Fruit fly (Drosophila melanogaster) whole organism, embryonic: ENCODE data around the gene CG15602.

Experiments used
- Antp ChIP-seq: fragments of 200-800 bp; sonication (Bioruptor generic); optimal IDR thresholded peaks from 3 replicates; lab custom pipeline; 2016; ENCODE audit warnings: missing biosample characterization, missing genetic modification characterization
- CG11093 ChIP-seq: fragments of 200-800 bp; sonication (Bioruptor generic); IDR thresholded peaks from 3 replicates; pipeline ENCODE4 v1.3.6; 2022; ENCODE audit warnings: missing biosample characterization, missing genetic modification characterization
- CG11695 ChIP-seq: fragments of 200-800 bp; sonication (Bioruptor generic); IDR thresholded peaks from 3 replicates; pipeline ENCODE4 v1.3.6; 2022; ENCODE audit warnings: missing biosample characterization, missing genetic modification characterization
- CG12236 ChIP-seq: fragments of 200-800 bp; sonication (Bioruptor generic); optimal IDR thresholded peaks from 2 replicates; lab custom pipeline; 2016; ENCODE audit warnings: missing biosample characterization, missing genetic modification characterization
- CG12769 ChIP-seq: fragments of 200-800 bp; sonication (Bioruptor generic); optimal IDR thresholded peaks from 2 replicates; lab custom pipeline; 2019; ENCODE audit warnings: missing biosample characterization, mild to moderate bottlenecking, missing genetic modification characterization, moderate library complexity
- CG14710 ChIP-seq: fragments of 200-800 bp; sonication (Bioruptor generic); optimal IDR thresholded peaks from 3 replicates; lab custom pipeline; 2019; ENCODE audit warnings: missing biosample characterization, mild to moderate bottlenecking, missing genetic modification characterization, moderate library complexity
- CG16815 ChIP-seq: fragments of 200-800 bp; sonication (Bioruptor generic); optimal IDR thresholded peaks from 3 replicates; lab custom pipeline; 2017; ENCODE audit warnings: missing biosample characterization, mild to moderate bottlenecking, missing genetic modification characterization
- CG18262 ChIP-seq: fragments of 200-800 bp; optimal IDR thresholded peaks from 3 replicates; lab custom pipeline; 2019; ENCODE audit warnings: missing biosample characterization, mild to moderate bottlenecking, missing genetic modification characterization, moderate library complexity
- CG18619 ChIP-seq: fragments of 200-800 bp; sonication (Bioruptor generic); optimal IDR thresholded peaks from 3 replicates; lab custom pipeline; 2017; ENCODE audit warnings: missing biosample characterization, mild to moderate bottlenecking, missing genetic modification characterization
- CG18764 ChIP-seq: fragments of 200-800 bp; sonication (Bioruptor generic); optimal IDR thresholded peaks from 3 replicates; lab custom pipeline; 2016; ENCODE audit warnings: missing biosample characterization, missing genetic modification characterization
- CG2120 ChIP-seq: fragments of 200-800 bp; sonication (Bioruptor generic); optimal IDR thresholded peaks from 3 replicates; lab custom pipeline; 2016; ENCODE audit warnings: missing biosample characterization, missing genetic modification characterization
- CG31388 ChIP-seq: fragments of 200-800 bp; sonication (Bioruptor generic); optimal IDR thresholded peaks from 2 replicates; lab custom pipeline; 2016; ENCODE audit warnings: missing biosample characterization, missing genetic modification characterization
- CG34224 ChIP-seq: fragments of 200-800 bp; sonication (Bioruptor generic); IDR thresholded peaks from 3 replicates; pipeline ENCODE4 v1.3.6; 2022; ENCODE audit warnings: missing biosample characterization, missing genetic modification characterization; ENCODE audit not compliant: partially characterized antibody
- CG5953 ChIP-seq: fragments of 200-800 bp; sonication (Bioruptor generic); IDR thresholded peaks from 2 replicates; pipeline ENCODE4 v1.3.6; 2022; ENCODE audit warnings: missing biosample characterization, missing genetic modification characterization
- CG6689 ChIP-seq: fragments of 200-800 bp; sonication (Bioruptor generic); IDR thresholded peaks from 2 replicates; pipeline ENCODE4 v1.3.6; 2022; ENCODE audit warnings: missing biosample characterization, missing genetic modification characterization
- CG6854 ChIP-seq: fragments of 200-800 bp; sonication (Bioruptor generic); optimal IDR thresholded peaks from 3 replicates; lab custom pipeline; 2017; ENCODE audit warnings: missing biosample characterization, mild to moderate bottlenecking, missing genetic modification characterization
- CG8089 ChIP-seq: fragments of 200-800 bp; sonication (Bioruptor generic); optimal IDR thresholded peaks from 3 replicates; lab custom pipeline; 2016; ENCODE audit warnings: missing biosample characterization, missing genetic modification characterization
- CG8290 ChIP-seq, 3 experiments: fragments of 200-800 bp; sonication (Bioruptor generic); optimal IDR thresholded peaks; 2 replicates each; lab custom pipeline; 2016 to 2019; ENCODE audit warnings: missing biosample characterization in 3 of 3, missing genetic modification characterization in 3 of 3, mild to moderate bottlenecking in 2 of 3, moderate library complexity in 1 of 3
- CG8359 ChIP-seq: fragments of 200-800 bp; sonication (Bioruptor generic); optimal IDR thresholded peaks from 2 replicates; lab custom pipeline; 2017; ENCODE audit warnings: missing biosample characterization, mild to moderate bottlenecking, missing genetic modification characterization, borderline replicate concordance
- CG9215 ChIP-seq: fragments of 200-800 bp; sonication (Bioruptor generic); IDR thresholded peaks from 2 replicates; pipeline ENCODE4 v1.3.6; 2022; ENCODE audit warnings: missing biosample characterization, missing genetic modification characterization
- CG9727 ChIP-seq: fragments of 200-800 bp; sonication (Bioruptor generic); optimal IDR thresholded peaks from 3 replicates; lab custom pipeline; 2017; ENCODE audit warnings: missing biosample characterization, mild to moderate bottlenecking, missing genetic modification characterization
- CoRest ChIP-seq: fragments of 200-800 bp; sonication (Bioruptor generic); optimal IDR thresholded peaks from 3 replicates; lab custom pipeline; 2018; ENCODE audit warnings: missing biosample characterization, mild to moderate bottlenecking, missing genetic modification characterization, moderate library complexity
- D19A ChIP-seq: fragments of 200-800 bp; optimal IDR thresholded peaks from 3 replicates; lab custom pipeline; 2019; ENCODE audit warnings: missing biosample characterization, mild to moderate bottlenecking, missing genetic modification characterization, moderate library complexity
- Hr51 ChIP-seq, 2 experiments: fragments of 200-800 bp; sonication (Bioruptor generic); optimal IDR thresholded peaks; 2 replicates in 1 of 2; 3 replicates in 1 of 2; lab custom pipeline; 2016 to 2018; ENCODE audit warnings: missing biosample characterization in 2 of 2, missing genetic modification characterization in 2 of 2, mild to moderate bottlenecking in 1 of 2, moderate library complexity in 1 of 2
- Opbp ChIP-seq: fragments of 200-800 bp; sonication (Bioruptor generic); IDR thresholded peaks from 3 replicates; pipeline ENCODE4 v1.3.6; 2022; ENCODE audit warnings: missing biosample characterization, missing genetic modification characterization; ENCODE audit not compliant: partially characterized antibody
- Ravus ChIP-seq: fragments of 200-800 bp; sonication (Bioruptor generic); IDR thresholded peaks from 2 replicates; pipeline ENCODE4 v1.3.6; 2022; ENCODE audit warnings: missing biosample characterization, missing genetic modification characterization
- TFAM ChIP-seq: fragments of 200-800 bp; sonication (Bioruptor generic); optimal IDR thresholded peaks from 2 replicates; lab custom pipeline; 2017; ENCODE audit warnings: missing biosample characterization, missing genetic modification characterization, inconsistent platforms
- Xbp1 ChIP-seq: fragments of 200-800 bp; sonication (Bioruptor generic); optimal IDR thresholded peaks from 3 replicates; lab custom pipeline; 2016; ENCODE audit warnings: missing biosample characterization, mild to moderate bottlenecking, missing genetic modification characterization
- az2 ChIP-seq: fragments of 200-800 bp; sonication (Bioruptor generic); optimal IDR thresholded peaks from 3 replicates; lab custom pipeline; 2016; ENCODE audit warnings: missing biosample characterization, missing genetic modification characterization
- bbx ChIP-seq: fragments of 200-800 bp; sonication (Bioruptor generic); IDR thresholded peaks from 2 replicates; pipeline ENCODE4 v1.3.6; 2022; ENCODE audit warnings: missing biosample characterization, missing genetic modification characterization; ENCODE audit not compliant: partially characterized antibody
- bcd ChIP-seq: fragments of 200-800 bp; sonication (Bioruptor generic); optimal IDR thresholded peaks from 2 replicates; lab custom pipeline; 2017; ENCODE audit warnings: missing biosample characterization, mild to moderate bottlenecking, missing genetic modification characterization
- ci ChIP-seq: fragments of 200-800 bp; sonication (Bioruptor generic); IDR thresholded peaks from 3 replicates; pipeline ENCODE4 v1.3.6; 2022; ENCODE audit warnings: missing biosample characterization, missing genetic modification characterization
- crp ChIP-seq, 2 experiments: fragments of 200-800 bp; sonication (Bioruptor generic); optimal IDR thresholded peaks; 2 replicates in 1 of 2; 3 replicates in 1 of 2; lab custom pipeline; 2017; ENCODE audit warnings: missing biosample characterization in 2 of 2, missing genetic modification characterization in 2 of 2, mild to moderate bottlenecking in 1 of 2, moderate library complexity in 1 of 2
- dm ChIP-seq: fragments of 200-800 bp; sonication (Bioruptor generic); optimal IDR thresholded peaks from 3 replicates; lab custom pipeline; 2016; ENCODE audit warnings: missing biosample characterization, missing genetic modification characterization
- fd64A ChIP-seq: fragments of 200-800 bp; sonication (Bioruptor generic); optimal IDR thresholded peaks from 3 replicates; lab custom pipeline; 2018; ENCODE audit warnings: missing biosample characterization, mild to moderate bottlenecking, missing genetic modification characterization
- her ChIP-seq: fragments of 200-800 bp; sonication (Bioruptor generic); optimal IDR thresholded peaks from 2 replicates; lab custom pipeline; 2016; ENCODE audit warnings: missing biosample characterization, missing genetic modification characterization
- hkb ChIP-seq, 2 experiments: fragments of 200-800 bp in 1 of 2; fragments of >200 bp in 1 of 2; sonication (Bioruptor generic) in 1 of 2; IDR thresholded peaks in 1 of 2; optimal IDR thresholded peaks in 1 of 2; 2 replicates each; pipeline versions ENCODE4 v1.3.6 to Lab custom; 2017 to 2022; ENCODE audit warnings: missing biosample characterization in 1 of 2, missing genetic modification characterization in 1 of 2
- lov ChIP-seq, 2 experiments: fragments of 200-800 bp in 1 of 2; fragments of >200 bp in 1 of 2; sonication (Bioruptor generic) in 1 of 2; IDR thresholded peaks in 1 of 2; optimal IDR thresholded peaks in 1 of 2; 2 replicates in 1 of 2; 3 replicates in 1 of 2; pipeline versions ENCODE4 v1.3.6 to Lab custom; 2017 to 2022; ENCODE audit warnings: missing biosample characterization in 1 of 2, missing genetic modification characterization in 1 of 2
- mirr ChIP-seq: fragments of 200-800 bp; sonication (Bioruptor generic); optimal IDR thresholded peaks from 3 replicates; lab custom pipeline; 2018; ENCODE audit warnings: missing biosample characterization, mild to moderate bottlenecking, missing genetic modification characterization
- otp ChIP-seq: fragments of 200-800 bp; sonication (Bioruptor generic); IDR thresholded peaks from 3 replicates; pipeline ENCODE4, ENCODE4 v1.3.6; 2022; ENCODE audit warnings: missing biosample characterization, missing genetic modification characterization
- pita ChIP-seq: fragments of 200-800 bp; sonication (Bioruptor generic); optimal IDR thresholded peaks from 2 replicates; lab custom pipeline; 2017; ENCODE audit warnings: missing biosample characterization, mild to moderate bottlenecking, missing genetic modification characterization
- prd ChIP-seq, 3 experiments: fragments of >200 bp in 2 of 3; fragments of 200-800 bp in 1 of 3; sonication (Bioruptor generic) in 1 of 3; optimal IDR thresholded peaks in 2 of 3; IDR thresholded peaks in 1 of 3; 2 replicates in 2 of 3; 3 replicates in 1 of 3; pipeline versions ENCODE4 v1.3.6 to Lab custom; 2017 to 2022; ENCODE audit warnings: missing biosample characterization in 1 of 3, missing genetic modification characterization in 1 of 3
- pros ChIP-seq: fragments of 200-800 bp; sonication (Bioruptor generic); optimal IDR thresholded peaks from 3 replicates; lab custom pipeline; 2019; ENCODE audit warnings: missing biosample characterization, mild to moderate bottlenecking, missing genetic modification characterization, moderate library complexity
- pzg ChIP-seq: fragments of 200-800 bp; sonication (Bioruptor generic); optimal IDR thresholded peaks from 3 replicates; lab custom pipeline; 2018; ENCODE audit warnings: missing biosample characterization, mild to moderate bottlenecking, missing genetic modification characterization, moderate library complexity
- stc ChIP-seq: fragments of 200-800 bp; sonication (Bioruptor generic); IDR thresholded peaks from 2 replicates; pipeline ENCODE4 v1.3.6; 2022; ENCODE audit warnings: missing biosample characterization, missing genetic modification characterization
- trem ChIP-seq: fragments of 200-800 bp; optimal IDR thresholded peaks from 3 replicates; lab custom pipeline; 2019; ENCODE audit warnings: missing biosample characterization, mild to moderate bottlenecking, missing genetic modification characterization, moderate library complexity
- zfh2 ChIP-seq: fragments of 200-800 bp; sonication (Bioruptor generic); optimal IDR thresholded peaks from 2 replicates; lab custom pipeline; 2016; ENCODE audit warnings: missing biosample characterization, missing genetic modification characterization

The CG15602 gene

DNA sequence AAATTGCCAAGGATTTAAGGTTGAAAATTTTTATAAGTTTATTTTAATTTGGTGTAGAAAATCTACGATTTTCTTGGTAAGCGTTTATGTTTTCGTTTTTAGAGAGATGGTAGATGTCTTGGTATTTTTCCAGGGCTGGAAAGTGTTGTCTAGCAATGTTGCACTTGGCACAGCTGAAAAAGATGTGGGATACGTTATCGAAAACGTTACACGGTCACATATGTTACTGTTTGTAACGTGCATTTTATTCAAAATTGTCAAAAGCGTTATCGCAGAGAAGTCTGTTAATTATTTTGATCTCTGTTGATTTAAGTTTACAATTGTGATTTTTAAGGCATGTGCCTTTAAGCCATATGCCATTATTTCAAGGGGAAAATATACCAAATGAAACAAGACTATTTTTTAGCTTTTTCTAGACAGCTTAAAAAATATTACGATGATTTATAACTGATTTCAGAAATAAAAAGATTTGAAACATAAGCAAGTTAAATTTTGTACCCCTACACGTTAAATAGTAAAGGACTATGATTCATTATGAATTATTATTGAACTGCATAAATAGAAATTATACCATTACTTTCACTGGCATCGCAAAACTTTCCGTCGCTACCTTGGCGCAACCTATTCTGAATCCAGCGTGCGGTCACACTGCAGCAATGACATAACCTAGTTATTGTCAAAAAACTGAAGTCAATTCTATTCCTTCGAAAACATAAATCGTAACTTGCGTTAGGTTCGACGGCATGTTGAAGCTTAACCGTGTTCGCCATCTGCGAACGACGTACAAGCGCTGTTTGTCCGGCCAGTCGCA lies 13.6 kb upstream of the CG15602 start, which contains the start of the genes Paf-AHalpha and mRpS30 (continued):
- TF ChIP-seq trem (tag; lab: Kevin White, UChicago) (no peak), hkb (optimal IDR thresholded peaks at IDR 0.05; lab: Kevin White, UChicago) (no peak), hkb (GFP tag; IDR thresholded peaks at IDR 0.05; lab: Robert Waterston, UW) (no peak), CG8089 (GFP tag; lab: Kevin White, UChicago) (no peak), CG2120 (GFP tag; lab: Kevin White, UChicago) (peak; percentile 35), fd64A (GFP tag; lab: Kevin White, UChicago) (no peak), Xbp1 (GFP tag; lab: Kevin White, UChicago) (no peak), CG31388 (GFP tag; lab: Kevin White, UChicago) (no peak), az2 (GFP tag; lab: Kevin White, UChicago) (no peak), dm (GFP tag; lab: Kevin White, UChicago) (no peak), CG12769 (tag; lab: Kevin White, UChicago) (no peak), CG16815 (no peak), prd (optimal IDR thresholded peaks at IDR 0.05; lab: Kevin White, UChicago) (no peak), prd (GFP tag; IDR thresholded peaks at IDR 0.05; lab: Robert Waterston, UW) (no peak), mirr (GFP tag; lab: Kevin White, UChicago) (no peak), bcd (GFP tag; lab: Kevin White, UChicago) (no peak), CG14710 (tag; lab: Kevin White, UChicago) (peak; percentile 47), CG6854 (GFP tag; lab: Kevin White, UChicago) (no peak), CoRest (tag; lab: Kevin White, UChicago) (no peak), Ravus (GFP tag; lab: Robert Waterston, UW) (no peak), lov (optimal IDR thresholded peaks at IDR 0.05; lab: Kevin White, UChicago) (no peak), lov (GFP tag; IDR thresholded peaks at IDR 0.05; lab: Robert Waterston, UW) (no peak), pita (no peak), her (GFP tag; lab: Kevin White, UChicago) (no peak), zfh2 (peak; percentile 1), D19A (tag; lab: Kevin White, UChicago) (no peak), stc (GFP tag; lab: Robert Waterston, UW) (no peak), CG18619 (GFP tag; lab: Kevin White, UChicago) (no peak), CG9215 (GFP tag; lab: Robert Waterston, UW) (no peak), CG12236 (GFP tag; lab: Kevin White, UChicago) (no peak), CG9727 (GFP tag; lab: Kevin White, UChicago) (no peak), CG34224 (no peak), CG11093 (GFP tag; lab: Robert Waterston, UW) (no peak), otp (GFP tag; lab: Robert Waterston, UW) (no peak), CG8290 (GFP tag; optimal IDR thresholded peaks at IDR 0.05; lab: Kevin White, UChicago) (no peak), CG8290 (tag; optimal IDR thresholded peaks at IDR 0.05; lab: Kevin White, UChicago) (no peak), CG11695 (no peak), pzg (GFP tag; lab: Kevin White, UChicago) (peak; percentile 58), TFAM (no peak), CG5953 (GFP tag; lab: Robert Waterston, UW) (no peak), ci (GFP tag; lab: Robert Waterston, UW) (no peak), CG18764 (GFP tag; lab: Kevin White, UChicago) (no peak), pros (GFP tag; lab: Kevin White, UChicago) (no peak), CG8359 (GFP tag; lab: Kevin White, UChicago) (no peak), bbx (GFP tag; lab: Robert Waterston, UW) (0 out of 2 replicates have a peak, but pooled peaks have one; percentile 35), Opbp (GFP tag; lab: Robert Waterston, UW) (peak; percentile 18; the same call in 1 of the 3 replicates), crp (GFP tag; optimal IDR thresholded peaks at IDR 0.05; lab: Kevin White, UChicago) (peak in 1 of 2 experiments; percentile 78), CG6689 (GFP tag; lab: Robert Waterston, UW) (no peak), CG18262 (tag; lab: Kevin White, UChicago) (no peak), Hr51 (GFP tag; optimal IDR thresholded peaks at IDR 0.05; lab: Kevin White, UChicago) (no peak), Antp (GFP tag; lab: Kevin White, UChicago) (no peak)
